Fruit fly (Drosophila melanogaster): Measurements from ENCODE around the gene Sec71.

Sec71 gene

dm6 chr2L:13838647-13839390, 45.5 kb downstream of the Sec71 start (continued):
- TF ChIP-seq ewg (GFP tag; optimal IDR thresholded peaks at IDR 0.05): no peak
- TF ChIP-seq Fer2 (tag; optimal IDR thresholded peaks at IDR 0.05): no peak
- TF ChIP-seq CG12299 (tag; optimal IDR thresholded peaks at IDR 0.05): no peak
- peak; percentile 16 for TF ChIP-seq Mes4 (GFP tag; optimal IDR thresholded peaks at IDR 0.05)
- no peak for TF ChIP-seq pros (GFP tag; optimal IDR thresholded peaks at IDR 0.05)
- no peak for TF ChIP-seq CG13624 (GFP tag; optimal IDR thresholded peaks at IDR 0.05)
- TF ChIP-seq CG11247 (GFP tag; IDR thresholded peaks at IDR 0.05): no peak
- TF ChIP-seq Sox100B (GFP tag; optimal IDR thresholded peaks at IDR 0.05): no peak
- no peak for TF ChIP-seq sima (GFP tag; optimal IDR thresholded peaks at IDR 0.05)
- TF ChIP-seq Doc2 (GFP tag; IDR thresholded peaks at IDR 0.05): no peak
- TF ChIP-seq slp2 (GFP tag; optimal IDR thresholded peaks at IDR 0.05): no peak
- no peak for TF ChIP-seq CG4404 (GFP tag; IDR thresholded peaks at IDR 0.05)
- TF ChIP-seq bowl (GFP tag; IDR thresholded peaks at IDR 0.05): no peak
- no peak for TF ChIP-seq cato (GFP tag; optimal IDR thresholded peaks at IDR 0.05; ENCODE audit: borderline replicate concordance)
- TF ChIP-seq HLH3B (GFP tag; IDR thresholded peaks at IDR 0.05): peak; percentile 12; the same call in 1 of the 2 replicates
- no peak for TF ChIP-seq pho (GFP tag; optimal IDR thresholded peaks at IDR 0.05)
- no peak for TF ChIP-seq zen2 (GFP tag; IDR thresholded peaks at IDR 0.05; ENCODE audit: partially characterized antibody)
- peak; percentile 77 for TF ChIP-seq Med (GFP tag)
- TF ChIP-seq Nf-YC (tag; optimal IDR thresholded peaks at IDR 0.05): peak; percentile 38
- TF ChIP-seq CG1233 (GFP tag; optimal IDR thresholded peaks at IDR 0.05): no peak
- TF ChIP-seq HLH54F (GFP tag; optimal IDR thresholded peaks at IDR 0.05): no peak
- no peak for TF ChIP-seq cas (GFP tag; IDR thresholded peaks at IDR 0.05)
- TF ChIP-seq pb (GFP tag; optimal IDR thresholded peaks at IDR 0.05): no peak
- no peak for TF ChIP-seq CG11085 (GFP tag; IDR thresholded peaks at IDR 0.05)
- TF ChIP-seq Vsx1 (GFP tag; optimal IDR thresholded peaks at IDR 0.05): peak; percentile 23
- no peak; the same call in 1 of the 2 replicates for TF ChIP-seq ranshi (GFP tag; IDR thresholded peaks at IDR 0.05)
- no peak for TF ChIP-seq CG3995 (GFP tag; optimal IDR thresholded peaks at IDR 0.05)
- TF ChIP-seq crc (GFP tag; optimal IDR thresholded peaks at IDR 0.05): no peak
- no peak for TF ChIP-seq fu2 (GFP tag; optimal IDR thresholded peaks at IDR 0.05)
- peak; percentile 33 for TF ChIP-seq CG12942 (GFP tag; optimal IDR thresholded peaks at IDR 0.05)
- TF ChIP-seq CG13296 (GFP tag; optimal IDR thresholded peaks at IDR 0.05): peak; percentile 67
- TF ChIP-seq row (GFP tag; IDR thresholded peaks at IDR 0.05): peak; percentile 53
- TF ChIP-seq CG10209 (GFP tag; optimal IDR thresholded peaks at IDR 0.05): peak; percentile 16
- peak; percentile 9 for TF ChIP-seq CG15601 (tag; optimal IDR thresholded peaks at IDR 0.05)
- peak; percentile 72; the same call in 2 of the 4 replicates for TF ChIP-seq chinmo (GFP tag; IDR thresholded peaks at IDR 0.05; ENCODE audit: partially characterized antibody)
- TF ChIP-seq shn (GFP tag; optimal IDR thresholded peaks at IDR 0.05): no peak
- no peak for TF ChIP-seq CG18764 (GFP tag; optimal IDR thresholded peaks at IDR 0.05)
- no peak for TF ChIP-seq da (GFP tag; optimal IDR thresholded peaks at IDR 0.05)
- TF ChIP-seq CG10147 (GFP tag; optimal IDR thresholded peaks at IDR 0.05): no peak
- TF ChIP-seq CG34376 (GFP tag; optimal IDR thresholded peaks at IDR 0.05): no peak
- no peak for TF ChIP-seq CG4854 (GFP tag; optimal IDR thresholded peaks at IDR 0.05)
- no peak for TF ChIP-seq inv (GFP tag; IDR thresholded peaks at IDR 0.05; ENCODE audit: partially characterized antibody)
- peak; percentile 37 for TF ChIP-seq dmrt99B (tag; optimal IDR thresholded peaks at IDR 0.05)
- TF ChIP-seq CG2199 (GFP tag; IDR thresholded peaks at IDR 0.05): 0 out of 3 replicates have a peak, but pooled peaks have one; percentile 18
- TF ChIP-seq YL-1 (GFP tag; optimal IDR thresholded peaks at IDR 0.05): no peak
- no peak for TF ChIP-seq CG8924 (tag; optimal IDR thresholded peaks at IDR 0.05)
- TF ChIP-seq C15 (GFP tag; IDR thresholded peaks at IDR 0.05): no peak
- no peak for TF ChIP-seq CG6683 (GFP tag; optimal IDR thresholded peaks at IDR 0.05)
- peak; percentile 27 for TF ChIP-seq Dek (tag; optimal IDR thresholded peaks at IDR 0.05)
- no peak for TF ChIP-seq slou (GFP tag; optimal IDR thresholded peaks at IDR 0.05)

Data from whole organism, embryonic.